Worm (Caenorhabditis elegans): ENCODE measurements around the gene R09A1.3.
A peak's percentile ranks its signal among the peaks of the same experiment; 100 is the strongest.

Gene R09A1.3

DNA sequence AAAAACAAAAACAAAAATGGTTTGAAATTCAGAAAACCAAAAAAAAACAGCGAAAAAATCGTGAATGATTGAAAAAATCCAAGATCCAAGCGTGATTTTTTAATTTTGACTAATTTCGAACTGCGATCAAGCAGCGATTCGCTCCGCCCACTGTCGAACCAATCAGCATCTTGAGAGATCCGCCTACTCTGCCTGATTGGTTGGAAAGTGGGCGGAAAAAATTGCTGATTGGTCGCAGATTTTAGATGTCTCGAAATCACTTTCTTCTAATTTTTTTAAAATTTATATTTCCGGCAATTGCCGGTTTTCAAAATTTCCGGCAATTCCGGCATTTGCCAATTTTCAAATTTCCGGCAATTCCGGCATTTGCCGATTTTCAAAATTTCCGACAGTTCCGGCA lies 11.7 kb downstream of the R09A1.3 start:
- TF ChIP-seq tbx-37 (GFP tag; conservative IDR thresholded peaks at IDR 0.05) (no peak), ceh-13 (GFP tag; optimal IDR thresholded peaks at IDR 0.05) (no peak), ceh-36 (tag; optimal IDR thresholded peaks at IDR 0.05) (no peak), ama-1 (optimal IDR thresholded peaks at IDR 0.05) (no peak), tbx-11 (GFP tag; IDR thresholded peaks at IDR 0.05) (no peak), aly-1 (tag; optimal IDR thresholded peaks at IDR 0.05) (no peak), hmg-4 (GFP tag; optimal IDR thresholded peaks at IDR 0.05) (no peak), F13C5.2 (tag; optimal IDR thresholded peaks at IDR 0.05) (no peak), hmbx-1 (tag; optimal IDR thresholded peaks at IDR 0.05) (no peak), tra-4 (tag; optimal IDR thresholded peaks at IDR 0.05) (no peak), flt-1 (GFP tag; IDR thresholded peaks at IDR 0.05) (no peak), hnd-1 (tag; optimal IDR thresholded peaks at IDR 0.05) (no peak), ets-7 (tag; optimal IDR thresholded peaks at IDR 0.05) (no peak), scrt-1 (GFP tag; IDR thresholded peaks at IDR 0.05) (no peak), B0310.2 (tag; optimal IDR thresholded peaks at IDR 0.05) (no peak), pes-1 (GFP tag; IDR thresholded peaks at IDR 0.05) (no peak), sea-1 (GFP tag; conservative IDR thresholded peaks at IDR 0.05) (no peak)

ce11 chrV:1013637-1014036 lies 13.2 kb downstream of the R09A1.3 start:
- TF ChIP-seq flt-1 (GFP tag; IDR thresholded peaks at IDR 0.05) (no peak), ceh-13 (GFP tag; optimal IDR thresholded peaks at IDR 0.05) (no peak), tbx-37 (GFP tag; conservative IDR thresholded peaks at IDR 0.05) (no peak), ama-1 (optimal IDR thresholded peaks at IDR 0.05) (no peak), tra-4 (tag; optimal IDR thresholded peaks at IDR 0.05) (no peak), B0310.2 (tag; optimal IDR thresholded peaks at IDR 0.05) (no peak), scrt-1 (GFP tag; IDR thresholded peaks at IDR 0.05) (no peak), hmbx-1 (tag; optimal IDR thresholded peaks at IDR 0.05) (no peak), ets-7 (tag; optimal IDR thresholded peaks at IDR 0.05) (no peak), ceh-36 (tag; optimal IDR thresholded peaks at IDR 0.05) (no peak), pes-1 (GFP tag; IDR thresholded peaks at IDR 0.05) (no peak), F13C5.2 (tag; optimal IDR thresholded peaks at IDR 0.05) (no peak), sea-1 (GFP tag; conservative IDR thresholded peaks at IDR 0.05) (no peak)

- TF ChIP-seq sea-1 (GFP tag; conservative IDR thresholded peaks at IDR 0.05) (no peak), hmg-4 (GFP tag; optimal IDR thresholded peaks at IDR 0.05) (no peak), pes-1 (GFP tag; IDR thresholded peaks at IDR 0.05) (no peak), B0310.2 (tag; optimal IDR thresholded peaks at IDR 0.05) (no peak), tbx-11 (GFP tag; IDR thresholded peaks at IDR 0.05) (no peak)
Measured at ce11 chrV:1009037-1009436, 17.8 kb downstream of the R09A1.3 start.

DNA sequence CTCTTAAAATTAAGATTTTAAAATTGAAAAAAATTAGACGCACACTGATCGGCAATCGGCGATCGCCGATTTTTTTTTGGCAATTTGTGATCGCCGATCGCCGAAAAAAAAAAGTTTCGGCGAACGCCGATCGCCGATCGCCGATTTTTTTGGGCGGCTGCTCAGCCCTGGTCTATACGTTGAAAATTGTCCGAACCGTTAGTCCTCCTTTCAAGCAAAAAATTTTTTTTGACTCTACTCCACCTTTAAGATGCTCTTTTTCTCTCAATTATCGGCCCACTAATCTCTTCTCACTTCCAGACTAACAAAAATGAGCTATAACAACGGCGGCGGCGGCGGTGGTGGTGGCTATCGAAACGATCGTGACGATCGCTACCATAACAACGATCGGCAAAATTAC lies 18.4 kb downstream of the R09A1.3 start, which contains the start of gene ergo-1:
TSS of gene ergo-1 (plus strand) at position 301 of the 400 bp plus-strand sequence.
- no peak for TF ChIP-seq pes-1 (GFP tag; IDR thresholded peaks at IDR 0.05)
- no peak for TF ChIP-seq hnd-1 (tag; optimal IDR thresholded peaks at IDR 0.05)
- TF ChIP-seq tra-4 (tag; optimal IDR thresholded peaks at IDR 0.05), result no peak
- TF ChIP-seq ama-1 (optimal IDR thresholded peaks at IDR 0.05), result no peak
- no peak for TF ChIP-seq hmg-4 (GFP tag; optimal IDR thresholded peaks at IDR 0.05)
- no peak for TF ChIP-seq ceh-13 (GFP tag; optimal IDR thresholded peaks at IDR 0.05)
- no peak for TF ChIP-seq B0310.2 (tag; optimal IDR thresholded peaks at IDR 0.05)
- TF ChIP-seq flt-1 (GFP tag; IDR thresholded peaks at IDR 0.05), result no peak
- TF ChIP-seq aly-1 (tag; optimal IDR thresholded peaks at IDR 0.05), result no peak
- TF ChIP-seq hmbx-1 (tag; optimal IDR thresholded peaks at IDR 0.05), result no peak
- TF ChIP-seq ceh-36 (tag; optimal IDR thresholded peaks at IDR 0.05), result no peak
- TF ChIP-seq F13C5.2 (tag; optimal IDR thresholded peaks at IDR 0.05), result no peak
- TF ChIP-seq tbx-11 (GFP tag; IDR thresholded peaks at IDR 0.05), result no peak
- no peak for TF ChIP-seq scrt-1 (GFP tag; IDR thresholded peaks at IDR 0.05)

DNA sequence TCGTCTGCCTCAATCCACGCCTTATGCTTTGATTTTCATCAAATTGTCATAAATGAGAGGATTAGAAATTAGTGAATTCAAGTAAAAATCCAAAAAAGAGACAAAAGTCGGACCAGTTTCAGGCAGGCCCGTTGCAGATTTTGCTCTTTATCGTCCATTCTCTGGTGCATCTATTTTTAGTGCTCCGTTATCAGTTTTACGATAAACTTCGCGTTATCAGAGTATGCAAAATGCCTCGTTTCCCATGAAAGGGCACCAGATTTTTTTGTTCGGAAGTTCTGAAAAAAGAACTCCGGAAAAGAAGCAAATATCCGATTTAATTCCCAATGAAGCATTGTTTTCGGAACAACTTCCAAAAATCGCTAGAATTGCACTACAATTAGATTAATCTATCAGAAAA lies 21.0 kb downstream of the R09A1.3 start:
- TF ChIP-seq F13C5.2 (tag; optimal IDR thresholded peaks at IDR 0.05), result no peak
- no peak for TF ChIP-seq hmbx-1 (tag; optimal IDR thresholded peaks at IDR 0.05)
- TF ChIP-seq flt-1 (GFP tag; IDR thresholded peaks at IDR 0.05), result no peak
- no peak for TF ChIP-seq ets-7 (tag; optimal IDR thresholded peaks at IDR 0.05)
- TF ChIP-seq pes-1 (GFP tag; IDR thresholded peaks at IDR 0.05), result no peak
- no peak for TF ChIP-seq aly-1 (tag; optimal IDR thresholded peaks at IDR 0.05)
- no peak for TF ChIP-seq hnd-1 (tag; optimal IDR thresholded peaks at IDR 0.05)
- no peak for TF ChIP-seq tbx-11 (GFP tag; IDR thresholded peaks at IDR 0.05)
- TF ChIP-seq scrt-1 (GFP tag; IDR thresholded peaks at IDR 0.05), result no peak

ce11 chrV:1003826-1004225 lies 23.0 kb downstream of the R09A1.3 start:
- no peak for TF ChIP-seq ceh-36 (tag; optimal IDR thresholded peaks at IDR 0.05)
- TF ChIP-seq B0310.2 (tag; optimal IDR thresholded peaks at IDR 0.05), result peak; percentile 60
- 0 out of 2 replicates have a peak, but pooled peaks have one; percentile 23 for TF ChIP-seq tbx-11 (GFP tag; IDR thresholded peaks at IDR 0.05)
- TF ChIP-seq aly-1 (tag; optimal IDR thresholded peaks at IDR 0.05), result no peak
- no peak for TF ChIP-seq tbx-37 (GFP tag; conservative IDR thresholded peaks at IDR 0.05)
- TF ChIP-seq hnd-1 (tag; optimal IDR thresholded peaks at IDR 0.05), result no peak
- TF ChIP-seq ceh-13 (GFP tag; optimal IDR thresholded peaks at IDR 0.05), result peak; percentile 60
- peak; percentile 74 for TF ChIP-seq tra-4 (tag; optimal IDR thresholded peaks at IDR 0.05)
- TF ChIP-seq pes-1 (GFP tag; IDR thresholded peaks at IDR 0.05), result peak; percentile 69; the same call in 1 of the 2 replicates
- no peak for TF ChIP-seq ama-1 (optimal IDR thresholded peaks at IDR 0.05)
- no peak for TF ChIP-seq scrt-1 (GFP tag; IDR thresholded peaks at IDR 0.05)
- TF ChIP-seq hmg-4 (GFP tag; optimal IDR thresholded peaks at IDR 0.05), result peak; percentile 46
- peak; percentile 73 for TF ChIP-seq hmbx-1 (tag; optimal IDR thresholded peaks at IDR 0.05)
- no peak for TF ChIP-seq flt-1 (GFP tag; IDR thresholded peaks at IDR 0.05)
- TF ChIP-seq ets-7 (tag; optimal IDR thresholded peaks at IDR 0.05), result peak; percentile 77
- peak; percentile 80 for TF ChIP-seq F13C5.2 (tag; optimal IDR thresholded peaks at IDR 0.05)
- TF ChIP-seq sea-1 (GFP tag; conservative IDR thresholded peaks at IDR 0.05), result no peak

DNA sequence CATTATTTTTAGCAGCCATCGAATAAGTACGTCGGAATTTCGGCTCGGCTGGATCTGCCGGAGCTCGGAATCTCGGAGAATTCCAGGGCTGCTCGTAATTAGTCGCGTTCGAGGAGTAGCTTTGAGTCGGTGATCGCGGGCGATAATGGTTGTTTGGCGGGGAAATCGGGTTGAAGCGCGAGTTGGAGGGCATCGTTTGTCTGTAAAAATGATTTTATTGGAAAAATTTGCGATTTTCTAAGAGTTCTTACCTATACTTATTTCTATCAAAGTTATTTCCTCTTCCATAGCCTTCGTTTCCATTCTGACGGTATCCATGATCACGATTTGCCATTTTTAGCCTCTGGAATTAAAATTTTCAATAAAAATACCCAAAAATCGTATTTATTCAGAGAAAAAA lies 23.5 kb downstream of the R09A1.3 start, which contains the start of gene Y50D4C.5:
TSS of gene Y50D4C.5 (minus strand) at position 345 of the 400 bp plus-strand sequence.
- no peak for TF ChIP-seq sea-1 (GFP tag; conservative IDR thresholded peaks at IDR 0.05)
- no peak for TF ChIP-seq hnd-1 (tag; optimal IDR thresholded peaks at IDR 0.05)
- no peak for TF ChIP-seq aly-1 (tag; optimal IDR thresholded peaks at IDR 0.05)
- no peak for TF ChIP-seq flt-1 (GFP tag; IDR thresholded peaks at IDR 0.05)
- TF ChIP-seq scrt-1 (GFP tag; IDR thresholded peaks at IDR 0.05), result no peak
- TF ChIP-seq ceh-36 (tag; optimal IDR thresholded peaks at IDR 0.05), result no peak
- no peak for TF ChIP-seq ceh-13 (GFP tag; optimal IDR thresholded peaks at IDR 0.05)
- no peak for TF ChIP-seq B0310.2 (tag; optimal IDR thresholded peaks at IDR 0.05)
